Worm (Caenorhabditis elegans): ENCODE data around the gene F22F7.11.

DNA sequence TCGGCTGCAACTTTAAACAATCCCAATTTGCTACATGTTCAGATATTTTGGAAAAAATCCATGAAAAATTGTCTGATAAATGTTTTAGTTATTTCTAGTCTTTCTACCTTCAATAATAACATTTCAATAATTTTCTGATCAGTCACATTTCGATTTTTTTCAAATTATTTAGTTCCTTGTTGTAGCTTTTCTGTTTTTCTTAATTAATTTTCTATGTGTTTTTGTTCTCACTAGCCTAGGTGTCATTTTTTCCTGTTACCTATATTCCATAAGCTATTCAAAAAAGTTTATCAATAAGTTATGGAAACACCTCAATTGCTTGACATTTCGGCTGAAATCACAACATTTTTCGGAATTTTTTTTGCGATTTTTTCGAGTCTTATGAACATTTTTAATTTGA is 33.6 kb downstream of the F22F7.11 start, which contains the start of gene srbc-23:
- no peak for TF ChIP-seq hmbx-1 (tag; optimal IDR thresholded peaks at IDR 0.05)
- TF ChIP-seq tra-4 (tag; optimal IDR thresholded peaks at IDR 0.05) = no peak
- no peak for TF ChIP-seq ama-1 (optimal IDR thresholded peaks at IDR 0.05)
